Fruit fly (Drosophila melanogaster): ENCODE measurements around the gene dop.

Gene dop

dm6 chr3L:15566484-15566955 is 707 bp downstream of the dop start (continued):
- TF ChIP-seq gro (GFP tag; optimal IDR thresholded peaks at IDR 0.05) (peak; percentile 60), tap (tag; optimal IDR thresholded peaks at IDR 0.05) (no peak), D19B (GFP tag; optimal IDR thresholded peaks at IDR 0.05) (no peak), CG12942 (GFP tag; optimal IDR thresholded peaks at IDR 0.05) (no peak), Meics (GFP tag; optimal IDR thresholded peaks at IDR 0.05) (peak; percentile 62), CG2875 (GFP tag; optimal IDR thresholded peaks at IDR 0.05) (peak; percentile 78), onecut (GFP tag; IDR thresholded peaks at IDR 0.05) (peak; percentile 67), phol (tag; optimal IDR thresholded peaks at IDR 0.05) (no peak), wdn (GFP tag; IDR thresholded peaks at IDR 0.05) (peak; percentile 15), jing (GFP tag; optimal IDR thresholded peaks at IDR 0.05) (no peak), Myb (GFP tag; optimal IDR thresholded peaks at IDR 0.05) (no peak), ato (GFP tag; IDR thresholded peaks at IDR 0.05; ENCODE audit: partially characterized antibody) (no peak), CG8765 (GFP tag; IDR thresholded peaks at IDR 0.05) (no peak), MTF-1 (GFP tag; optimal IDR thresholded peaks at IDR 0.05; ENCODE audit: borderline replicate concordance) (peak; percentile 67), ac (GFP tag; optimal IDR thresholded peaks at IDR 0.05) (peak; percentile 55), CG12769 (tag; optimal IDR thresholded peaks at IDR 0.05) (peak; percentile 96), Mrtf (GFP tag; IDR thresholded peaks at IDR 0.05) (peak; percentile 43; the same call in 1 of the 3 replicates), CG10565 (GFP tag; optimal IDR thresholded peaks at IDR 0.05) (no peak), rib (GFP tag; IDR thresholded peaks at IDR 0.05) (peak; percentile 88; the same call in 1 of the 2 replicates), CG14050 (GFP tag; IDR thresholded peaks at IDR 0.05) (0 out of 3 replicates have a peak, but pooled peaks have one; percentile 31), CG13624 (GFP tag; optimal IDR thresholded peaks at IDR 0.05) (peak; percentile 38), pho (GFP tag; optimal IDR thresholded peaks at IDR 0.05) (peak; percentile 35), sr (GFP tag; IDR thresholded peaks at IDR 0.05) (no peak; the same call in 2 of the 3 replicates), HLH54F (GFP tag; optimal IDR thresholded peaks at IDR 0.05) (no peak), CG13894 (tag; optimal IDR thresholded peaks at IDR 0.05) (no peak), gsb-n (tag; optimal IDR thresholded peaks at IDR 0.05) (no peak), tio (GFP tag; optimal IDR thresholded peaks at IDR 0.05) (no peak), hbn (GFP tag; IDR thresholded peaks at IDR 0.05; ENCODE audit: partially characterized antibody) (no peak), sug (tag; optimal IDR thresholded peaks at IDR 0.05) (peak; percentile 92), lilli (GFP tag; optimal IDR thresholded peaks at IDR 0.05) (no peak), Tbp (GFP tag; optimal IDR thresholded peaks at IDR 0.05) (no peak), Drgx (GFP tag; IDR thresholded peaks at IDR 0.05) (0 out of 2 replicates have a peak, but pooled peaks have one; percentile 23), CG1529 (GFP tag; optimal IDR thresholded peaks at IDR 0.05) (peak; percentile 71), CG11504 (tag; optimal IDR thresholded peaks at IDR 0.05) (no peak), pros (GFP tag; optimal IDR thresholded peaks at IDR 0.05) (peak; percentile 23), B-H1 (GFP tag; IDR thresholded peaks at IDR 0.05) (no peak; the same call in 2 of the 3 replicates), Neu2 (GFP tag; optimal IDR thresholded peaks at IDR 0.05; ENCODE audit: borderline replicate concordance) (no peak), repo (GFP tag; optimal IDR thresholded peaks at IDR 0.05) (no peak), zen (tag; optimal IDR thresholded peaks at IDR 0.05) (no peak), CG3726 (GFP tag; IDR thresholded peaks at IDR 0.05) (no peak), CG2889 (GFP tag; IDR thresholded peaks at IDR 0.05) (no peak), CG13123 (GFP tag; optimal IDR thresholded peaks at IDR 0.05) (peak; percentile 10), CrebB (tag; optimal IDR thresholded peaks at IDR 0.05) (peak; percentile 90), mld (GFP tag; IDR thresholded peaks at IDR 0.05; ENCODE audit: partially characterized antibody) (peak; percentile 43; the same call in 1 of the 3 replicates), CG18262 (tag; optimal IDR thresholded peaks at IDR 0.05) (peak; percentile 48), kay (GFP tag; optimal IDR thresholded peaks at IDR 0.05) (no peak), nom (GFP tag; optimal IDR thresholded peaks at IDR 0.05) (no peak), CG17612 (GFP tag; IDR thresholded peaks at IDR 0.05) (no peak), en (GFP tag; optimal IDR thresholded peaks at IDR 0.05) (peak; percentile 46), CG7556 (GFP tag; optimal IDR thresholded peaks at IDR 0.05) (peak; percentile 68), Ravus (GFP tag; IDR thresholded peaks at IDR 0.05) (no peak)

Measured in whole organism, embryonic.